Worm (Caenorhabditis elegans): Measurements from ENCODE around the gene dre-1.

DNA sequence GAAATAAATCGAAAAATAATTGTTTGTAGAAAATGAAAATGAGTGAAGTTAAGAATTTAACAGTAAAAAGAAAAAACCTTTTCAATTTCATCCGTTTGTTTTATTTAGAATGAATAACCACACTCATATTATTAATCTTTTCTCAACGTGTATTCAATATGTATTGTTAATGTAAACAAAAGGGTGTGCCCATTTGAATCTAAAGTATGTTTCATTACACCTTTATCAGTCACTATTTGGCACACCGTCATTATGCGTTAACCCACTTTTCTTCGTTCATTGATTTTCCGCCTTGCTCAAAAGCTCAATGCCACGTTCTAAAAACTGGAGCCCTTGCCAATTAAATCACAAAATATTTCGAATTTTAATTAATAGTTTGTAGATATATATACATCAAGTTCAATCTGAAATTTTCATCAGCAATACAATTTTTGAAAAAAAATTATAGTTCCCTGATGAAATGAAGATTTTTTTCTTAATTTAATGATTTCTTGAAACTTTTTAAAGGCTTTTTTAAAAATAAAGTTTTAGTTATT, 19.6 kb upstream of the dre-1 start, which contains the start of gene K04A8.1:
- TF ChIP-seq unc-86 (tag; optimal IDR thresholded peaks at IDR 0.05) (no peak), egl-27 (tag; optimal IDR thresholded peaks at IDR 0.05) (no peak), dpl-1 (GFP tag; optimal IDR thresholded peaks at IDR 0.05) (no peak)
